Worm (Caenorhabditis elegans): ENCODE measurements around the gene cutl-4.

The cutl-4 gene

ce11 chrV:17714330-17714729 is 25.4 kb downstream of the cutl-4 start, which contains the start of gene twk-33:
TSS of gene twk-33 (minus strand) at chrV:17714377.
- no peak for TF ChIP-seq ZK185.1 (tag; optimal IDR thresholded peaks at IDR 0.05; ENCODE audit: poor library complexity, severe bottlenecking)
- TF ChIP-seq nhr-80 (tag; optimal IDR thresholded peaks at IDR 0.05), result peak; percentile 76

ce11 chrV:17712349-17712748 is 27.4 kb downstream of the cutl-4 start:
- no peak for TF ChIP-seq ekl-4 (GFP tag; IDR thresholded peaks at IDR 0.05)
- TF ChIP-seq F33H1.4 (GFP tag; IDR thresholded peaks at IDR 0.05), result no peak
- no peak for TF ChIP-seq Y95B8A.8 (GFP tag; IDR thresholded peaks at IDR 0.05)
- TF ChIP-seq hmg-20 (GFP tag; IDR thresholded peaks at IDR 0.05), result no peak
- TF ChIP-seq zfh-2 (GFP tag; conservative IDR thresholded peaks at IDR 0.05), result peak; percentile 68
- no peak for TF ChIP-seq Y67H2A.10 (GFP tag; conservative IDR thresholded peaks at IDR 0.05)
- no peak for TF ChIP-seq lin-54 (GFP tag; optimal IDR thresholded peaks at IDR 0.05)
- TF ChIP-seq Y53G8AR.9 (GFP tag; conservative IDR thresholded peaks at IDR 0.05), result no peak
- TF ChIP-seq bed-1 (GFP tag; IDR thresholded peaks at IDR 0.05), result no peak
- TF ChIP-seq hlh-26 (GFP tag; conservative IDR thresholded peaks at IDR 0.05), result no peak
- 0 out of 2 replicates have a peak, but pooled peaks have one; percentile 44 for TF ChIP-seq nhr-120 (GFP tag; IDR thresholded peaks at IDR 0.05)

ce11 chrV:17707022-17707421 is 32.7 kb downstream of the cutl-4 start, which contains the start of gene srh-31:
TSS of gene srh-31 (plus strand) at chrV:17707322.
- no peak for TF ChIP-seq ztf-18 (tag; optimal IDR thresholded peaks at IDR 0.05)
- TF ChIP-seq tbx-9 (tag; optimal IDR thresholded peaks at IDR 0.05; ENCODE audit: borderline replicate concordance), result no peak
- TF ChIP-seq C17E4.6 (GFP tag; IDR thresholded peaks at IDR 0.05), result no peak
- TF ChIP-seq ztf-25 (GFP tag; IDR thresholded peaks at IDR 0.05), result no peak
- TF ChIP-seq nhr-90 (tag; optimal IDR thresholded peaks at IDR 0.05), result no peak
- no peak for TF ChIP-seq sea-2 (GFP tag; IDR thresholded peaks at IDR 0.05)
- TF ChIP-seq aptf-2 (GFP tag; conservative IDR thresholded peaks at IDR 0.05), result no peak
- no peak for TF ChIP-seq B0261.1 (tag; optimal IDR thresholded peaks at IDR 0.05)
- no peak for TF ChIP-seq lin-54 (GFP tag; optimal IDR thresholded peaks at IDR 0.05)
- no peak for TF ChIP-seq Y79H2A.3 (GFP tag; conservative IDR thresholded peaks at IDR 0.05)
- TF ChIP-seq chd-7 (tag; optimal IDR thresholded peaks at IDR 0.05), result no peak
- no peak for TF ChIP-seq lin-40 (tag; optimal IDR thresholded peaks at IDR 0.05)
- TF ChIP-seq F22D6.2 (tag; optimal IDR thresholded peaks at IDR 0.05), result no peak
- TF ChIP-seq ztf-6 (GFP tag; IDR thresholded peaks at IDR 0.05), result no peak
- TF ChIP-seq rpc-1 (optimal IDR thresholded peaks at IDR 0.05), result no peak
- TF ChIP-seq rpc-1 (tag; optimal IDR thresholded peaks at IDR 0.05), result no peak
- TF ChIP-seq ceh-91 (GFP tag; IDR thresholded peaks at IDR 0.05), result no peak
- no peak for TF ChIP-seq hrde-1 (tag; optimal IDR thresholded peaks at IDR 0.05; ENCODE audit: borderline replicate concordance)
- no peak for TF ChIP-seq pbrm-1 (GFP tag; IDR thresholded peaks at IDR 0.05)
- TF ChIP-seq ceh-58 (GFP tag; IDR thresholded peaks at IDR 0.05), result no peak

ce11 chrV:17706217-17706806 is 33.4 kb downstream of the cutl-4 start:
- no peak for TF ChIP-seq ZK185.1 (tag; optimal IDR thresholded peaks at IDR 0.05; ENCODE audit: poor library complexity, severe bottlenecking)
- no peak for TF ChIP-seq K12H6.12 (tag; optimal IDR thresholded peaks at IDR 0.05)
- no peak for TF ChIP-seq nhr-90 (tag; optimal IDR thresholded peaks at IDR 0.05)
- TF ChIP-seq ekl-4 (GFP tag; IDR thresholded peaks at IDR 0.05), result no peak
- TF ChIP-seq ceh-27 (GFP tag; optimal IDR thresholded peaks at IDR 0.05), result no peak
- TF ChIP-seq ztf-3 (GFP tag; optimal IDR thresholded peaks at IDR 0.05), result no peak
- TF ChIP-seq let-607 (tag; optimal IDR thresholded peaks at IDR 0.05), result no peak
- no peak for TF ChIP-seq ceh-58 (GFP tag; IDR thresholded peaks at IDR 0.05)
- TF ChIP-seq C17E4.6 (GFP tag; IDR thresholded peaks at IDR 0.05), result no peak
- no peak for TF ChIP-seq repo-1 (tag; optimal IDR thresholded peaks at IDR 0.05)
- TF ChIP-seq hmg-1.2 (GFP tag; IDR thresholded peaks at IDR 0.05), result no peak
- TF ChIP-seq him-1 (tag; optimal IDR thresholded peaks at IDR 0.05), result no peak
- TF ChIP-seq sdz-38 (tag; optimal IDR thresholded peaks at IDR 0.05), result no peak

Measured in whole organism, young adult.